Fruit fly (Drosophila melanogaster) whole organism, wandering third instar larva: ENCODE results near the gene CG4291.

Experiments used
- Abd-B ChIP-seq: fragments of >200 bp; optimal IDR thresholded peaks from 2 replicates; lab custom pipeline; 2017; ENCODE audit warnings: missing biosample characterization, missing genetic modification characterization
- Dif ChIP-seq: fragments of 200-275, 200-300 bp; sonication (Bioruptor generic); optimal IDR thresholded peaks from 2 replicates; lab custom pipeline; 2018; ENCODE audit warnings: missing biosample characterization, missing genetic modification characterization; ENCODE audit not compliant: partially characterized antibody
- Hnf4 ChIP-seq: fragments of 200-800 bp; sonication (Bioruptor generic); optimal IDR thresholded peaks from 2 replicates; lab custom pipeline; 2016; ENCODE audit warnings: missing biosample characterization, mild to moderate bottlenecking, missing genetic modification characterization
- Hr78 ChIP-seq: fragments of >200 bp; optimal IDR thresholded peaks from 2 replicates; lab custom pipeline; 2017; ENCODE audit warnings: missing biosample characterization, missing genetic modification characterization
- Jra ChIP-seq: sonication (Bioruptor generic); optimal IDR thresholded peaks from 2 replicates; lab custom pipeline; 2016; ENCODE audit warnings: missing biosample characterization, missing genetic modification characterization
- OdsH ChIP-seq: fragments of 200-800 bp; sonication (Bioruptor generic); optimal IDR thresholded peaks from 2 replicates; lab custom pipeline; 2016; ENCODE audit warnings: missing biosample characterization, mild to moderate bottlenecking, missing genetic modification characterization
- Vsx2 ChIP-seq: fragments of 200-300, 225-300 bp; sonication (Bioruptor generic); optimal IDR thresholded peaks from 2 replicates; lab custom pipeline; 2018; ENCODE audit warnings: missing biosample characterization, missing genetic modification characterization; ENCODE audit not compliant: partially characterized antibody
- dl ChIP-seq, 2 experiments: fragments of 175-275, 200-275 bp in 1 of 2; fragments of 200-275 bp in 1 of 2; sonication (Bioruptor generic); optimal IDR thresholded peaks; lab custom pipeline; 2018; ENCODE audit warnings: mild to moderate bottlenecking in 2 of 2, missing biosample characterization in 2 of 2, missing genetic modification characterization in 2 of 2, moderate library complexity in 2 of 2; ENCODE audit not compliant: partially characterized antibody in 2 of 2, insufficient read depth in 1 of 2
- foxo ChIP-seq, 2 experiments: fragments of 200-800 bp; sonication (Bioruptor generic); optimal IDR thresholded peaks; 2 replicates in 1 of 2; 3 replicates in 1 of 2; lab custom pipeline; 2016 to 2017; ENCODE audit warnings: missing biosample characterization in 2 of 2, missing genetic modification characterization in 2 of 2
- lola ChIP-seq: fragments of >200 bp; optimal IDR thresholded peaks from 2 replicates; lab custom pipeline; 2017; ENCODE audit warnings: missing biosample characterization, missing genetic modification characterization
- pan ChIP-seq: fragments of >200 bp; optimal IDR thresholded peaks from 2 replicates; lab custom pipeline; 2017
- sage ChIP-seq: fragments of 200-800 bp; sonication (Bioruptor generic); optimal IDR thresholded peaks from 2 replicates; lab custom pipeline; 2016; ENCODE audit warnings: missing biosample characterization, mild to moderate bottlenecking, missing genetic modification characterization
- sv ChIP-seq: fragments of 200-800 bp; sonication (Bioruptor generic); optimal IDR thresholded peaks from 3 replicates; lab custom pipeline; 2016; ENCODE audit warnings: missing biosample characterization, missing genetic modification characterization

DNA sequence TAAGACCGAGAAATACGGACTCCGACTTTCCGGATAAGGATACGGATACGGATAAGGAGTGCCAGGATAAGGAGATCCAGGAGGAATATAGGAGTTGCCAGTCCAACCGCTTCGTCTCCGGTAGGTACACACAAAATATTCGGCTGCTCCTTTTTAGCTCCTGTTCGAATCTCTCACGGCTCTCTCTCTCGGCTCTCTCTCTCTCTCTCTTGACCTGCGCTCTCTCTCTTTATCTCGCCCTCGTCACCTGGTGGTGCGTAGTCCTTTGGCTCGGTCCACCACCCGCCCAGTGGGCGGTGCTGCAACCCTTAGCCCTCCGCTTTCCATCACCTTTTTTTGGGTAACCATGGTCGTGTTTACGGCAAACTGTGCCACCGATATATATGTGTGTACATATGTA lies 26.1 kb downstream of the CG4291 start:
- TF ChIP-seq Jra (GFP tag; lab: Kevin White, UChicago), result no peak
- TF ChIP-seq foxo (GFP tag; optimal IDR thresholded peaks at IDR 0.05; lab: Kevin White, UChicago), result no peak
- TF ChIP-seq Vsx2 (GFP tag; lab: Kevin White, UChicago), result no peak
- no peak for TF ChIP-seq lola
- no peak for TF ChIP-seq pan (lab: Kevin White, UChicago)
- no peak for TF ChIP-seq Hr78 (GFP tag; lab: Kevin White, UChicago)
- TF ChIP-seq Hnf4 (GFP tag; lab: Kevin White, UChicago), result no peak
- TF ChIP-seq sage (GFP tag; lab: Kevin White, UChicago), result no peak
- peak; percentile 84 for TF ChIP-seq Dif (GFP tag; lab: Kevin White, UChicago)
- TF ChIP-seq sv (GFP tag; lab: Kevin White, UChicago), result no peak
- no peak for TF ChIP-seq Abd-B (GFP tag; lab: Kevin White, UChicago)
- TF ChIP-seq OdsH (GFP tag; lab: Kevin White, UChicago), result no peak
- peak; percentile 85 to 90 for TF ChIP-seq dl (GFP tag; optimal IDR thresholded peaks at IDR 0.05; lab: Kevin White, UChicago; ENCODE audit: insufficient read depth in 1 of 2, partially characterized antibody in 2 of 2)
